Worm (Caenorhabditis elegans) whole organism, young adult: ENCODE data around the gene Y53C12A.6.

Source experiments
- B0336.3 ChIP-seq: fragments of 200-800 bp; sonication (Bioruptor generic); IDR thresholded peaks from 2 replicates; pipeline ENCODE4 v1.3.6; 2022; ENCODE audit warnings: missing genetic modification characterization, missing compliant biosample characterization
- C17E4.6 ChIP-seq: fragments of 200-800 bp; sonication (Bioruptor generic); IDR thresholded peaks from 2 replicates; pipeline ENCODE4 v1.3.6; 2022; ENCODE audit warnings: missing genetic modification reagents, missing genetic modification characterization, missing compliant biosample characterization
- D2030.7 ChIP-seq: fragments of 200-800 bp; sonication (Bioruptor generic); IDR thresholded peaks from 2 replicates; pipeline ENCODE4 v1.3.6; 2022; ENCODE audit warnings: missing genetic modification reagents, missing genetic modification characterization, missing compliant biosample characterization
- F10E7.11 ChIP-seq: sonication (generic microtip); optimal IDR thresholded peaks from 2 replicates; lab custom pipeline; 2017; ENCODE audit warnings: mild to moderate bottlenecking, missing genetic modification characterization, moderate library complexity, missing compliant biosample characterization
- F33H1.4 ChIP-seq: fragments of 200-800 bp; sonication (Bioruptor generic); IDR thresholded peaks from 2 replicates; pipeline ENCODE4 v1.3.6; 2022; ENCODE audit warnings: missing genetic modification reagents, missing genetic modification characterization, missing compliant biosample characterization
- F37B4.10 ChIP-seq: fragments of 200-800 bp; sonication (Bioruptor generic); IDR thresholded peaks from 2 replicates; pipeline ENCODE4 v1.3.6; 2022; ENCODE audit warnings: missing genetic modification characterization, missing compliant biosample characterization
- F39B2.1 ChIP-seq: fragments of 200-800 bp; sonication (Bioruptor generic); IDR thresholded peaks from 2 replicates; pipeline ENCODE4 v1.3.6; 2022; ENCODE audit warnings: missing genetic modification reagents, missing genetic modification characterization, missing compliant biosample characterization
- F55B11.4 ChIP-seq: sonication (generic microtip); optimal IDR thresholded peaks from 2 replicates; lab custom pipeline; 2016; ENCODE audit warnings: missing compliant biosample characterization, missing genetic modification characterization, borderline replicate concordance; ENCODE audit not compliant: insufficient read depth
- T26A5.8 ChIP-seq: sonication (generic microtip); optimal IDR thresholded peaks from 2 replicates; lab custom pipeline; 2016; ENCODE audit warnings: missing genetic modification characterization, missing compliant biosample characterization
- Y67H2A.10 ChIP-seq: fragments of 200-800 bp; sonication (Bioruptor generic); conservative IDR thresholded peaks from 2 replicates; pipeline ENCODE4 v1.3.6; 2022; ENCODE audit warnings: missing genetic modification reagents, missing genetic modification characterization, missing compliant biosample characterization
- Y95B8A.8 ChIP-seq: fragments of 200-800 bp; sonication (Bioruptor generic); IDR thresholded peaks from 2 replicates; pipeline ENCODE4 v1.3.6; 2022; ENCODE audit warnings: missing genetic modification reagents, missing genetic modification characterization, missing compliant biosample characterization
- ZK185.1 ChIP-seq: sonication (generic microtip); optimal IDR thresholded peaks from 2 replicates; lab custom pipeline; 2016; ENCODE audit warnings: mild to moderate bottlenecking, missing genetic modification characterization, missing compliant biosample characterization; ENCODE audit not compliant: poor library complexity, severe bottlenecking
- aptf-2 ChIP-seq: fragments of 200-800 bp; sonication (Bioruptor generic); conservative IDR thresholded peaks from 2 replicates; pipeline ENCODE4 v1.3.6; 2022; ENCODE audit warnings: missing genetic modification reagents, missing genetic modification characterization, missing compliant biosample characterization
- cebp-2 ChIP-seq: fragments of 200-800 bp; sonication (Bioruptor generic); IDR thresholded peaks from 2 replicates; pipeline ENCODE4 v1.3.6; 2022; ENCODE audit warnings: missing genetic modification characterization, missing compliant biosample characterization
- ceh-91 ChIP-seq: fragments of 200-800 bp; sonication (Bioruptor generic); IDR thresholded peaks from 2 replicates; pipeline ENCODE4 v1.3.6; 2022; ENCODE audit warnings: missing genetic modification reagents, missing genetic modification characterization, missing compliant biosample characterization
- dox-1 ChIP-seq: fragments of 200-800 bp; sonication (Bioruptor generic); IDR thresholded peaks from 2 replicates; pipeline ENCODE4 v1.3.6; 2022; ENCODE audit warnings: missing genetic modification reagents, missing genetic modification characterization, missing compliant biosample characterization
- egl-18 ChIP-seq: fragments of 200-800 bp; sonication (Bioruptor generic); IDR thresholded peaks from 2 replicates; pipeline ENCODE4 v1.3.6; 2022; ENCODE audit warnings: missing genetic modification reagents, missing genetic modification characterization, missing compliant biosample characterization
- ets-4 ChIP-seq: fragments of 200-800 bp; sonication (Bioruptor generic); optimal IDR thresholded peaks from 2 replicates; lab custom pipeline; 2018; ENCODE audit warnings: mild to moderate bottlenecking, missing genetic modification characterization, missing compliant biosample characterization
- fkh-3 ChIP-seq: sonication (generic microtip); optimal IDR thresholded peaks from 2 replicates; lab custom pipeline; 2016; ENCODE audit warnings: mild to moderate bottlenecking, missing genetic modification characterization, missing compliant biosample characterization
- hmg-1.2 ChIP-seq: fragments of 200-800 bp; sonication (Bioruptor generic); IDR thresholded peaks from 2 replicates; pipeline ENCODE4 v1.3.6; 2022; ENCODE audit warnings: missing genetic modification reagents, missing genetic modification characterization, missing compliant biosample characterization
- hrde-1 ChIP-seq: sonication (generic microtip); optimal IDR thresholded peaks from 2 replicates; lab custom pipeline; 2016; ENCODE audit warnings: missing genetic modification characterization, mild to moderate bottlenecking, missing compliant biosample characterization, moderate library complexity, missing genotype, missing genetic modification reagents, borderline replicate concordance
- lin-40 ChIP-seq: sonication (generic microtip); optimal IDR thresholded peaks from 2 replicates; lab custom pipeline; 2016; ENCODE audit warnings: missing genetic modification characterization, mild to moderate bottlenecking, missing compliant biosample characterization, missing genotype, missing genetic modification reagents
- lir-1 ChIP-seq: fragments of 200-800 bp; sonication (Bioruptor generic); conservative IDR thresholded peaks from 2 replicates; pipeline ENCODE4 v1.3.6; 2022; ENCODE audit warnings: missing genetic modification reagents, missing genetic modification characterization, missing compliant biosample characterization
- lsl-1 ChIP-seq: fragments of 200-800 bp; sonication (Bioruptor generic); optimal IDR thresholded peaks from 2 replicates; lab custom pipeline; 2018; ENCODE audit warnings: mild to moderate bottlenecking, missing genetic modification characterization, moderate library complexity, missing compliant biosample characterization
- madf-6 ChIP-seq: fragments of 200-800 bp; sonication (Bioruptor generic); IDR thresholded peaks from 2 replicates; pipeline ENCODE4 v1.3.6; 2022; ENCODE audit warnings: missing genetic modification reagents, missing genetic modification characterization, missing compliant biosample characterization
- mcd-1 ChIP-seq: fragments of 200-800 bp; sonication (Bioruptor generic); IDR thresholded peaks from 2 replicates; pipeline ENCODE4 v1.3.6; 2022; ENCODE audit warnings: missing genetic modification reagents, missing genetic modification characterization, missing compliant biosample characterization
- nfya-1 ChIP-seq: sonication (generic microtip); optimal IDR thresholded peaks from 2 replicates; lab custom pipeline; 2017; ENCODE audit warnings: antibody characterized with exemption, missing compliant biosample characterization, missing genetic modification characterization, borderline replicate concordance; ENCODE audit not compliant: insufficient read depth
- nfyb-1 ChIP-seq: fragments of 200-800 bp; sonication (Bioruptor generic); IDR thresholded peaks from 2 replicates; pipeline ENCODE4 v1.3.6; 2022; ENCODE audit warnings: missing genetic modification reagents, missing genetic modification characterization, missing compliant biosample characterization
- nhr-120 ChIP-seq: fragments of 200-800 bp; sonication (Bioruptor generic); IDR thresholded peaks from 2 replicates; pipeline ENCODE4 v1.3.6; 2022; ENCODE audit warnings: missing genetic modification characterization, missing compliant biosample characterization
- nhr-80 ChIP-seq: sonication (generic microtip); optimal IDR thresholded peaks from 2 replicates; lab custom pipeline; 2016; ENCODE audit warnings: missing genetic modification characterization, missing compliant biosample characterization
- tbp1 ChIP-seq: fragments of 200-800 bp; sonication (Bioruptor generic); optimal IDR thresholded peaks from 2 replicates; lab custom pipeline; 2018; ENCODE audit warnings: mild to moderate bottlenecking, missing genetic modification characterization, missing compliant biosample characterization
- tlf-1 ChIP-seq: fragments of 200-800 bp; sonication (Bioruptor generic); optimal IDR thresholded peaks from 2 replicates; lab custom pipeline; 2018; ENCODE audit warnings: mild to moderate bottlenecking, missing genetic modification characterization, missing compliant biosample characterization
- unc-62 ChIP-seq: fragments of 150-350 bp; optimal IDR thresholded peaks from 2 replicates; lab custom pipeline; 2014; ENCODE audit warnings: missing biosample characterization, missing genetic modification reagents, missing genetic modification characterization
- zfh-2 ChIP-seq: fragments of 200-800 bp; sonication (Bioruptor generic); conservative IDR thresholded peaks from 2 replicates; pipeline ENCODE4 v1.3.6; 2022; ENCODE audit warnings: missing genetic modification reagents, missing genetic modification characterization, missing compliant biosample characterization

The Y53C12A.6 gene

DNA sequence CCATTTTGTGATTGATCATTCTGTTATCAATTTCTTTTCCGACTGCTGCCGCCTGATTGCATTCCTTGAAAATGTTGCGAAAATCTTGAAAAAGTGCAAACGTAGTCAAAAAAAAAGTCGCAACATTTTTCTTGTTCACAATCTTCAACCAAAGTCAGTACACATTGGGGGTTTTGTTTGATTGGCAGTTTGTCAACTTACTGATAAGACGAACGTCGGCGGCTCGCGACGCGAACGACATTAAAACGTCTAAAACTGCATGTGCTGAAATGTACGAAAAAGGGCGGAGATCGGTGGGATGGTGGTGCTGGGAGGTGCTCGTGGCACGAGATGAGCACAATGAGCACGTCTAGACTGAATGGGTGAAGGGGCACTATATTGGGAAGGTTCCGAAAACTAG is 21.0 kb upstream of the Y53C12A.6 start (continued):
- no peak for TF ChIP-seq hrde-1
- TF ChIP-seq tbp1 (GFP tag; lab: Kevin White, UChicago), result peak; percentile 54
- 0 out of 2 replicates have a peak, but pooled peaks have one; percentile 64 for TF ChIP-seq cebp-2
- TF ChIP-seq F39B2.1 (GFP tag; lab: Robert Waterston, UW), result no peak
- 0 out of 2 replicates have a peak, but pooled peaks have one; percentile 21 for TF ChIP-seq lir-1 (GFP tag; lab: Robert Waterston, UW)
- TF ChIP-seq tlf-1, result peak; percentile 70
- TF ChIP-seq unc-62, result peak; percentile 48
- 0 out of 2 replicates have a peak, but pooled peaks have one; percentile 34 for TF ChIP-seq Y95B8A.8
- TF ChIP-seq F33H1.4 (GFP tag; lab: Robert Waterston, UW), result peak; percentile 29; the same call in 1 of the 2 replicates
- TF ChIP-seq, all 124 proteins: peak for 30

DNA sequence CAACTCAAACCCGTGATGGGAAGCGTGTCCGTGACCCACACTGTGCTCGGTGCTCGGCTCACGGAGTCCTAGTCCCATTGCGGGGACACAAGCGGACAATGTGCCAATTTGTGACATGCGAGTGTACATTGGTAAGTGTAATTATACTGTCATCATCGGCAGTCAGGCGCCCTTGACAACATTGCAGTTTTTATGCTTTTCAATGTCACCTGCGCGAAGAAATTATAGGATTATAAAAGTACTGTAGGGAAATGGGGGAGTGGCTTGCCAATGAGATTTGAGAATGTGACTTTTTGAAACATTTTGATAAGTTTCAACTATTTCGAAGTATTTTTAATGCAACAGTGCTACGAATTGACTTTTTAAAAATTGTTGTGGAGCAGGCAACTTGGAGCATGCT is 18.0 kb upstream of the Y53C12A.6 start:
- TF ChIP-seq egl-18 (GFP tag; lab: Robert Waterston, UW), result no peak
- TF ChIP-seq madf-6, result no peak
- no peak for TF ChIP-seq nhr-80 (tag; lab: Kevin White, UChicago)
- TF ChIP-seq aptf-2 (GFP tag; lab: Robert Waterston, UW), result no peak
- TF ChIP-seq Y95B8A.8, result no peak
- TF ChIP-seq cebp-2, result no peak
- TF ChIP-seq, all 124 proteins: peak for 0

- TF ChIP-seq F37B4.10 (GFP tag; lab: Robert Waterston, UW), result 0 out of 2 replicates have a peak, but pooled peaks have one; percentile 12
- TF ChIP-seq mcd-1 (GFP tag; lab: Robert Waterston, UW), result 0 out of 2 replicates have a peak, but pooled peaks have one; percentile 29
- TF ChIP-seq nfyb-1 (GFP tag; lab: Robert Waterston, UW), result peak; percentile 42; the same call in 1 of the 2 replicates
- TF ChIP-seq zfh-2, result peak; percentile 30; the same call in 1 of the 2 replicates
- peak; percentile 69 for TF ChIP-seq dox-1 (GFP tag; lab: Robert Waterston, UW)
- peak; percentile 76; the same call in 1 of the 2 replicates for TF ChIP-seq hmg-1.2 (GFP tag; lab: Robert Waterston, UW)
- TF ChIP-seq, all 124 proteins: peak for 6; not testable (repeated sequence) for 118
These were observed 14.0 kb upstream of the Y53C12A.6 start, which contains the start of gene mab-3 for ce11 chrII:9731810-9732209. TSS of gene mab-3 (plus strand) at chrII:9732137.

ce11 chrII:9729866-9730265 is 12.1 kb upstream of the Y53C12A.6 start:
- TF ChIP-seq Y67H2A.10 (GFP tag; lab: Robert Waterston, UW) (no peak), zfh-2 (0 out of 2 replicates have a peak, but pooled peaks have one; percentile 12), hmg-1.2 (GFP tag; lab: Robert Waterston, UW) (peak; percentile 93)
- TF ChIP-seq, all 124 proteins: peak for 2

- no peak for TF ChIP-seq fkh-3
- TF ChIP-seq tlf-1, result no peak
- no peak for TF ChIP-seq lin-40
- TF ChIP-seq egl-18 (GFP tag; lab: Robert Waterston, UW), result no peak
- TF ChIP-seq C17E4.6, result no peak
- no peak for TF ChIP-seq B0336.3 (GFP tag; lab: Robert Waterston, UW)
- TF ChIP-seq ets-4 (GFP tag; lab: Kevin White, UChicago), result no peak
- TF ChIP-seq ZK185.1, result no peak
- TF ChIP-seq D2030.7 (GFP tag; lab: Robert Waterston, UW), result no peak
- no peak for TF ChIP-seq nfya-1 (tag; lab: Kevin White, UChicago)
- no peak for TF ChIP-seq nfyb-1 (GFP tag; lab: Robert Waterston, UW)
- TF ChIP-seq ceh-91 (GFP tag; lab: Robert Waterston, UW), result no peak
- TF ChIP-seq F55B11.4 (tag; lab: Kevin White, UChicago), result no peak
- TF ChIP-seq F10E7.11 (tag; lab: Kevin White, UChicago), result no peak
- no peak for TF ChIP-seq lsl-1 (GFP tag; lab: Kevin White, UChicago)
- TF ChIP-seq nhr-120 (GFP tag; lab: Robert Waterston, UW), result no peak
- no peak for TF ChIP-seq T26A5.8
- TF ChIP-seq, all 124 proteins: peak for 0
These were observed 11.4 kb upstream of the Y53C12A.6 start for ce11 chrII:9729196-9729595.
